Fruit fly (Drosophila melanogaster): ENCODE data around the gene CG43783.

Gene CG43783

DNA sequence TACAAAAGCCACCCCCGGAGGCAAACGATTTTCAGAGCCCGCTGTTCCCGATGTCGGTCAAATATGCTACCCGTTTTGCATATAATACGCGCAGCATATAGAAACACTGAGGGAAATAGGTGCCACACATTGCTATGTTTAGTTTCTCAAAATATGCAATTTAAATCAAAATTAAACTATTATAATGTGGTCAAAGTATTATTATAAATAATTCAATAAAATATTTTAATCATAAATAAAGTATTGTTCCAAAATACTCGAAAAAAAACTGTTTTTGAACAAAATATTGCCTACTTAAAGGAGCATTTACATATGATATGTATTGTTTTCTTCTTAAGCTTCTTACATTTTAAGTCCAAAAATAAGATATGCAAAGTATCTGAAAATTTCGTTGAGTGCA lies 3.1 kb downstream of the CG43783 start (continued):
- TF ChIP-seq Lpt (GFP tag; optimal IDR thresholded peaks at IDR 0.05) (no peak), CG7745 (tag; optimal IDR thresholded peaks at IDR 0.05) (no peak), usp (GFP tag; optimal IDR thresholded peaks at IDR 0.05) (no peak), Nf-YC (tag; optimal IDR thresholded peaks at IDR 0.05) (peak; percentile 7), Elba2 (GFP tag; optimal IDR thresholded peaks at IDR 0.05) (no peak), sima (GFP tag; optimal IDR thresholded peaks at IDR 0.05) (no peak), tio (GFP tag; optimal IDR thresholded peaks at IDR 0.05) (peak; percentile 43), CG6854 (GFP tag; optimal IDR thresholded peaks at IDR 0.05) (peak; percentile 4), CG15696 (tag; optimal IDR thresholded peaks at IDR 0.05) (no peak), Fer1 (GFP tag; optimal IDR thresholded peaks at IDR 0.05) (peak; percentile 9), CG13624 (GFP tag; optimal IDR thresholded peaks at IDR 0.05) (no peak), Nf-YA (GFP tag; IDR thresholded peaks at IDR 0.05) (no peak), CG31441 (GFP tag; IDR thresholded peaks at IDR 0.05) (peak; percentile 84), Scr (GFP tag; IDR thresholded peaks at IDR 0.05; ENCODE audit: partially characterized antibody) (no peak), CG14710 (tag; optimal IDR thresholded peaks at IDR 0.05) (peak; percentile 61), chn (GFP tag; optimal IDR thresholded peaks at IDR 0.05) (no peak), CG12236 (GFP tag; optimal IDR thresholded peaks at IDR 0.05) (no peak), MBD-R2 (GFP tag; IDR thresholded peaks at IDR 0.05) (no peak), CG17612 (GFP tag; IDR thresholded peaks at IDR 0.05) (no peak), CG34376 (GFP tag; optimal IDR thresholded peaks at IDR 0.05) (no peak), CG13123 (GFP tag; optimal IDR thresholded peaks at IDR 0.05) (no peak), HmgZ (tag; optimal IDR thresholded peaks at IDR 0.05) (no peak), CG16779 (GFP tag; IDR thresholded peaks at IDR 0.05) (no peak), gt (GFP tag; IDR thresholded peaks at IDR 0.05) (no peak), H15 (GFP tag; IDR thresholded peaks at IDR 0.05) (no peak), jigr1 (GFP tag; IDR thresholded peaks at IDR 0.05) (no peak), Atf3 (GFP tag; optimal IDR thresholded peaks at IDR 0.05) (no peak), CG8924 (tag; optimal IDR thresholded peaks at IDR 0.05) (peak; percentile 73), fd64A (GFP tag; optimal IDR thresholded peaks at IDR 0.05) (no peak), dan (GFP tag; IDR thresholded peaks at IDR 0.05) (no peak), kni (GFP tag; optimal IDR thresholded peaks at IDR 0.05) (no peak), cato (GFP tag; optimal IDR thresholded peaks at IDR 0.05; ENCODE audit: borderline replicate concordance) (no peak), HLH3B (GFP tag; IDR thresholded peaks at IDR 0.05) (peak; percentile 45; the same call in 1 of the 2 replicates), gro (GFP tag; optimal IDR thresholded peaks at IDR 0.05) (no peak), CG2712 (tag; optimal IDR thresholded peaks at IDR 0.05) (peak; percentile 76), CG18476 (GFP tag; optimal IDR thresholded peaks at IDR 0.05) (no peak), CG15479 (GFP tag; optimal IDR thresholded peaks at IDR 0.05) (no peak), lilli (GFP tag; optimal IDR thresholded peaks at IDR 0.05) (no peak), Dad (GFP tag; optimal IDR thresholded peaks at IDR 0.05) (no peak), CG12299 (tag; optimal IDR thresholded peaks at IDR 0.05) (peak; percentile 35), chif (GFP tag; optimal IDR thresholded peaks at IDR 0.05) (no peak), abd-A (tag; optimal IDR thresholded peaks at IDR 0.05) (no peak), Sin3A (optimal IDR thresholded peaks at IDR 0.05) (no peak), dati (GFP tag; IDR thresholded peaks at IDR 0.05) (no peak), grn (GFP tag; optimal IDR thresholded peaks at IDR 0.05) (no peak), lab (GFP tag; optimal IDR thresholded peaks at IDR 0.05) (peak; percentile 11), CG30020 (tag; optimal IDR thresholded peaks at IDR 0.05) (peak; percentile 2), CG2678 (tag; optimal IDR thresholded peaks at IDR 0.05) (peak; percentile 72), da (GFP tag; optimal IDR thresholded peaks at IDR 0.05) (no peak), Spps (tag; optimal IDR thresholded peaks at IDR 0.05) (no peak), Gug (GFP tag; IDR thresholded peaks at IDR 0.05) (no peak), CG13775 (GFP tag; optimal IDR thresholded peaks at IDR 0.05) (peak; percentile 23), Xrp1 (GFP tag; IDR thresholded peaks at IDR 0.05) (0 out of 2 replicates have a peak, but pooled peaks have one; percentile 18)

Data from whole organism, embryonic.